Worm (Caenorhabditis elegans): ENCODE measurements around the gene srlf-33.

srlf-33 gene

ce11 chrIV:11925346-11926075 is at the start of gene srlf-33, which contains the start of gene srlf-32:
Gene srlf-33, minus strand, starts transcription at chrIV:11925446.
Gene srlf-32, plus strand, starts transcription at chrIV:11926025.
- TF ChIP-seq ama-1 (optimal IDR thresholded peaks at IDR 0.05): no peak
- no peak for TF ChIP-seq hmbx-1 (tag; optimal IDR thresholded peaks at IDR 0.05)
- TF ChIP-seq hmg-4 (GFP tag; optimal IDR thresholded peaks at IDR 0.05): no peak

ce11 chrIV:11970171-11970570 is 44.9 kb upstream of the srlf-33 start, which contains the start of gene ZK829.9:
Gene ZK829.9, plus strand, starts transcription at chrIV:11970534.
- TF ChIP-seq ceh-36 (tag; optimal IDR thresholded peaks at IDR 0.05) (no peak), sea-1 (GFP tag; conservative IDR thresholded peaks at IDR 0.05) (no peak), aly-1 (tag; optimal IDR thresholded peaks at IDR 0.05) (no peak), hmg-4 (GFP tag; optimal IDR thresholded peaks at IDR 0.05) (no peak), ceh-13 (GFP tag; optimal IDR thresholded peaks at IDR 0.05) (no peak)

ce11 chrIV:11965327-11965726 is 40.1 kb upstream of the srlf-33 start, which contains the start of gene srj-1:
Gene srj-1, minus strand, starts transcription at chrIV:11965427.
- no peak for TF ChIP-seq B0310.2 (tag; optimal IDR thresholded peaks at IDR 0.05)
- no peak for TF ChIP-seq ama-1 (optimal IDR thresholded peaks at IDR 0.05)
- TF ChIP-seq hmg-4 (GFP tag; optimal IDR thresholded peaks at IDR 0.05): no peak
- no peak for TF ChIP-seq pes-1 (GFP tag; IDR thresholded peaks at IDR 0.05)
- no peak for TF ChIP-seq ceh-36 (tag; optimal IDR thresholded peaks at IDR 0.05)

ce11 chrIV:11961485-11962255 is 36.4 kb upstream of the srlf-33 start, which contains the start of gene ZK829.7:
Gene ZK829.7, minus strand, starts transcription at chrIV:11961535.
- TF ChIP-seq flt-1 (GFP tag; IDR thresholded peaks at IDR 0.05): peak; percentile 42; the same call in 1 of the 2 replicates
- no peak for TF ChIP-seq scrt-1 (GFP tag; IDR thresholded peaks at IDR 0.05)

- TF ChIP-seq aly-1 (tag; optimal IDR thresholded peaks at IDR 0.05): no peak
- no peak for TF ChIP-seq tra-4 (tag; optimal IDR thresholded peaks at IDR 0.05)
- TF ChIP-seq ets-7 (tag; optimal IDR thresholded peaks at IDR 0.05): no peak
- no peak for TF ChIP-seq tbx-37 (GFP tag; conservative IDR thresholded peaks at IDR 0.05)
- no peak for TF ChIP-seq tbx-11 (GFP tag; IDR thresholded peaks at IDR 0.05)
- TF ChIP-seq hnd-1 (tag; optimal IDR thresholded peaks at IDR 0.05): no peak
- no peak for TF ChIP-seq ceh-13 (GFP tag; optimal IDR thresholded peaks at IDR 0.05)
- TF ChIP-seq scrt-1 (GFP tag; IDR thresholded peaks at IDR 0.05): no peak
- no peak for TF ChIP-seq ceh-36 (tag; optimal IDR thresholded peaks at IDR 0.05)
- TF ChIP-seq flt-1 (GFP tag; IDR thresholded peaks at IDR 0.05): no peak
- TF ChIP-seq B0310.2 (tag; optimal IDR thresholded peaks at IDR 0.05): no peak
- TF ChIP-seq ama-1 (optimal IDR thresholded peaks at IDR 0.05): no peak
- TF ChIP-seq hmbx-1 (tag; optimal IDR thresholded peaks at IDR 0.05): no peak
- no peak for TF ChIP-seq sea-1 (GFP tag; conservative IDR thresholded peaks at IDR 0.05)
- TF ChIP-seq F13C5.2 (tag; optimal IDR thresholded peaks at IDR 0.05): no peak
- TF ChIP-seq pes-1 (GFP tag; IDR thresholded peaks at IDR 0.05): no peak
- no peak for TF ChIP-seq hmg-4 (GFP tag; optimal IDR thresholded peaks at IDR 0.05)
These were observed 34.3 kb upstream of the srlf-33 start, which contains the start of gene tgt-1 for ce11 chrIV:11959573-11959972. Gene tgt-1, minus strand, starts transcription at chrIV:11959804.

ce11 chrIV:11957074-11957473 is 31.8 kb upstream of the srlf-33 start:
- TF ChIP-seq B0310.2 (tag; optimal IDR thresholded peaks at IDR 0.05) (no peak), scrt-1 (GFP tag; IDR thresholded peaks at IDR 0.05) (no peak), ets-7 (tag; optimal IDR thresholded peaks at IDR 0.05) (no peak), pes-1 (GFP tag; IDR thresholded peaks at IDR 0.05) (no peak), hmbx-1 (tag; optimal IDR thresholded peaks at IDR 0.05) (no peak), ama-1 (optimal IDR thresholded peaks at IDR 0.05) (no peak), tbx-11 (GFP tag; IDR thresholded peaks at IDR 0.05) (no peak), flt-1 (GFP tag; IDR thresholded peaks at IDR 0.05) (no peak)

- TF ChIP-seq pes-1 (GFP tag; IDR thresholded peaks at IDR 0.05) (no peak), hmbx-1 (tag; optimal IDR thresholded peaks at IDR 0.05) (no peak), ceh-13 (GFP tag; optimal IDR thresholded peaks at IDR 0.05) (no peak), aly-1 (tag; optimal IDR thresholded peaks at IDR 0.05) (no peak), sea-1 (GFP tag; conservative IDR thresholded peaks at IDR 0.05) (no peak), tbx-37 (GFP tag; conservative IDR thresholded peaks at IDR 0.05) (no peak), hnd-1 (tag; optimal IDR thresholded peaks at IDR 0.05) (no peak), ama-1 (optimal IDR thresholded peaks at IDR 0.05) (no peak), F13C5.2 (tag; optimal IDR thresholded peaks at IDR 0.05) (no peak), flt-1 (GFP tag; IDR thresholded peaks at IDR 0.05) (no peak), tbx-11 (GFP tag; IDR thresholded peaks at IDR 0.05) (no peak), B0310.2 (tag; optimal IDR thresholded peaks at IDR 0.05) (no peak), scrt-1 (GFP tag; IDR thresholded peaks at IDR 0.05) (no peak), hmg-4 (GFP tag; optimal IDR thresholded peaks at IDR 0.05) (no peak), ceh-36 (tag; optimal IDR thresholded peaks at IDR 0.05) (no peak)
These were observed 31.1 kb upstream of the srlf-33 start for ce11 chrIV:11956387-11956786.

ce11 chrIV:11955592-11955991 is 30.3 kb upstream of the srlf-33 start:
- TF ChIP-seq tbx-11 (GFP tag; IDR thresholded peaks at IDR 0.05) (no peak), hnd-1 (tag; optimal IDR thresholded peaks at IDR 0.05) (no peak), hmbx-1 (tag; optimal IDR thresholded peaks at IDR 0.05) (no peak), ceh-13 (GFP tag; optimal IDR thresholded peaks at IDR 0.05) (no peak), scrt-1 (GFP tag; IDR thresholded peaks at IDR 0.05) (no peak), sea-1 (GFP tag; conservative IDR thresholded peaks at IDR 0.05) (no peak), ets-7 (tag; optimal IDR thresholded peaks at IDR 0.05) (no peak), pes-1 (GFP tag; IDR thresholded peaks at IDR 0.05) (no peak), ama-1 (optimal IDR thresholded peaks at IDR 0.05) (no peak), tbx-37 (GFP tag; conservative IDR thresholded peaks at IDR 0.05) (no peak), aly-1 (tag; optimal IDR thresholded peaks at IDR 0.05) (no peak), F13C5.2 (tag; optimal IDR thresholded peaks at IDR 0.05) (no peak), tra-4 (tag; optimal IDR thresholded peaks at IDR 0.05) (no peak), hmg-4 (GFP tag; optimal IDR thresholded peaks at IDR 0.05) (no peak), B0310.2 (tag; optimal IDR thresholded peaks at IDR 0.05) (no peak), flt-1 (GFP tag; IDR thresholded peaks at IDR 0.05) (no peak)

Data from whole organism, early embryonic.